Comparison of ENCODE assay signal across 2 worm cellular contexts in the genomic region with DNA sequence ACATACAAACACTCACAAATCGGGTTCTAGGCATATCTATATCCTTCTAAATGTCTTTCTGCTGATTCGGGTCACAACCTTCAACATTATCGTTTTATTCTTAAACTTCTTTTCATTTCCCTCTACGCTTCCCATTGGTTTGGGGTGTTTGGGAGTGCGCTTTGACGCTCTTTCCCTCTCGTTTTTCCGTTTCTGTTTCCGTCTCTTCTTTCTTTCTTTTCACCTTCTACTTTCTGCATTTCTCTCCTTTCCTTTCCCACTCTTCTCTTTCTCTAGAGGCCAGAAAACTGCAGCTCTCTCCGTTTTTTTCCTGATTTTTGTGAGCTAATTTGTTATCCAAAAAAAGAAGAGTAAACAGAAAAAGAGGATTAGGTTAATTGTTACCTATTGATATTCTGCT.
TF ChIP-seq lines count a peak whose summit lies in the region.

No protein-coding gene starts in this region.

TF ChIP-seq in whole organism, L1 larva, 84 proteins besides CTCF, POLR2A, EP300 and RAD21 (continued from another document):
- TF ChIP-seq ztf-11 (tag; optimal IDR thresholded peaks at IDR 0.05; lab: Kevin White, UChicago) (no peak), nhr-237 (tag; optimal IDR thresholded peaks at IDR 0.05; lab: Kevin White, UChicago) (no peak), ceh-63 (GFP tag; optimal IDR thresholded peaks at IDR 0.05; lab: Kevin White, UChicago) (no peak), fkh-10 (GFP tag; optimal IDR thresholded peaks at IDR 0.05; lab: Kevin White, UChicago) (no peak), lin-13 (GFP tag; optimal IDR thresholded peaks at IDR 0.05; lab: Kevin White, UChicago) (no peak), ets-5 (GFP tag; IDR thresholded peaks at IDR 0.05; lab: Robert Waterston, UW) (no peak), nhr-20 (tag; optimal IDR thresholded peaks at IDR 0.05; lab: Kevin White, UChicago) (no peak), tlp-1 (tag; optimal IDR thresholded peaks at IDR 0.05; lab: Kevin White, UChicago) (no peak), egl-13 (tag; optimal IDR thresholded peaks at IDR 0.05; lab: Kevin White, UChicago) (no peak), ceh-8 (GFP tag; optimal IDR thresholded peaks at IDR 0.05; lab: Kevin White, UChicago) (no peak), dpl-1 (GFP tag; optimal IDR thresholded peaks at IDR 0.05; lab: Kevin White, UChicago) (no peak), unc-62 (GFP tag; optimal IDR thresholded peaks at IDR 0.05; lab: Kevin White, UChicago) (no peak), C16A3.4 (tag; optimal IDR thresholded peaks at IDR 0.05; lab: Kevin White, UChicago) (no peak), zip-4 (GFP tag; optimal IDR thresholded peaks at IDR 0.05; lab: Kevin White, UChicago) (no peak), ceh-90 (tag; optimal IDR thresholded peaks at IDR 0.05; lab: Kevin White, UChicago) (no peak), elt-2 (tag; optimal IDR thresholded peaks at IDR 0.05; lab: Kevin White, UChicago) (no peak), hpl-2 (GFP tag; optimal IDR thresholded peaks at IDR 0.05; lab: Kevin White, UChicago) (no peak), tbx-2 (tag; optimal IDR thresholded peaks at IDR 0.05; lab: Kevin White, UChicago) (no peak), lin-39 (tag; optimal IDR thresholded peaks at IDR 0.05; lab: Kevin White, UChicago) (no peak), C04F5.9 (tag; optimal IDR thresholded peaks at IDR 0.05; lab: Kevin White, UChicago) (no peak), fos-1 (tag; optimal IDR thresholded peaks at IDR 0.05; lab: Kevin White, UChicago) (no peak), ces-1 (GFP tag; optimal IDR thresholded peaks at IDR 0.05; lab: Kevin White, UChicago) (no peak), F16B12.6 (tag; optimal IDR thresholded peaks at IDR 0.05; lab: Kevin White, UChicago) (no peak), nhr-28 (tag; optimal IDR thresholded peaks at IDR 0.05; lab: Kevin White, UChicago) (no peak), lin-35 (GFP tag; optimal IDR thresholded peaks at IDR 0.05; lab: Kevin White, UChicago) (no peak), hlh-17 (GFP tag; optimal IDR thresholded peaks at IDR 0.05; lab: Kevin White, UChicago; ENCODE audit: borderline replicate concordance) (no peak), isw-1 (GFP tag; IDR thresholded peaks at IDR 0.05; lab: Robert Waterston, UW) (no peak), lin-14 (GFP tag; optimal IDR thresholded peaks at IDR 0.05; lab: Kevin White, UChicago) (peak; percentile 64), aly-2 (tag; optimal IDR thresholded peaks at IDR 0.05; lab: Kevin White, UChicago) (no peak), C34B4.2 (tag; optimal IDR thresholded peaks at IDR 0.05; lab: Kevin White, UChicago) (no peak), mdl-1 (tag; optimal IDR thresholded peaks at IDR 0.05; lab: Kevin White, UChicago) (no peak), ztf-4 (tag; optimal IDR thresholded peaks at IDR 0.05; lab: Kevin White, UChicago) (no peak), nhr-77 (tag; optimal IDR thresholded peaks at IDR 0.05; lab: Kevin White, UChicago) (no peak), blmp-1 (tag; optimal IDR thresholded peaks at IDR 0.05; lab: Kevin White, UChicago) (peak; percentile 91), mep-1 (tag; optimal IDR thresholded peaks at IDR 0.05; lab: Kevin White, UChicago) (peak; percentile 3), sup-37 (GFP tag; optimal IDR thresholded peaks at IDR 0.05; lab: Kevin White, UChicago) (no peak), sptf-1 (tag; optimal IDR thresholded peaks at IDR 0.05; lab: Kevin White, UChicago) (no peak), sox-4 (tag; optimal IDR thresholded peaks at IDR 0.05; lab: Kevin White, UChicago) (no peak), efl-1 (optimal IDR thresholded peaks at IDR 0.05; lab: Kevin White, UChicago) (no peak), efl-1 (GFP tag; optimal IDR thresholded peaks at IDR 0.05 in 1 of 2; lab: Kevin White, UChicago) (peak in 1 of 2 experiments; percentile 5), xbp-1 (tag; optimal IDR thresholded peaks at IDR 0.05; lab: Kevin White, UChicago) (no peak), mef-2 (tag; optimal IDR thresholded peaks at IDR 0.05; lab: Kevin White, UChicago) (no peak), grh-1 (GFP tag; IDR thresholded peaks at IDR 0.05; lab: Robert Waterston, UW) (no peak), efl-3 (GFP tag; optimal IDR thresholded peaks at IDR 0.05; lab: Kevin White, UChicago) (no peak), nhr-71 (tag; optimal IDR thresholded peaks at IDR 0.05; lab: Kevin White, UChicago) (peak; percentile 12), ceh-88 (GFP tag; IDR thresholded peaks at IDR 0.05; lab: Robert Waterston, UW) (no peak), aha-1 (tag; optimal IDR thresholded peaks at IDR 0.05; lab: Kevin White, UChicago) (no peak)

TF ChIP-seq in whole organism, L2 larva, 48 proteins besides CTCF, POLR2A, EP300 and RAD21 (continued from another document):
- TF ChIP-seq mab-5 (tag; optimal IDR thresholded peaks at IDR 0.05; lab: Kevin White, UChicago) (no peak), blmp-1 (tag; optimal IDR thresholded peaks at IDR 0.05; lab: Kevin White, UChicago; ENCODE audit: insufficient read depth) (peak; percentile 28), elt-3 (tag; optimal IDR thresholded peaks at IDR 0.05; lab: Kevin White, UChicago) (no peak), Y55F3AM.14 (GFP tag; optimal IDR thresholded peaks at IDR 0.05; lab: Kevin White, UChicago) (no peak), nhr-12 (tag; optimal IDR thresholded peaks at IDR 0.05; lab: Kevin White, UChicago) (no peak), nhr-10 (tag; optimal IDR thresholded peaks at IDR 0.05; lab: Kevin White, UChicago) (no peak), lsy-2 (tag; optimal IDR thresholded peaks at IDR 0.05; lab: Kevin White, UChicago) (no peak), ama-1 (optimal IDR thresholded peaks at IDR 0.05; lab: Kevin White, UChicago) (no peak), unc-39 (tag; optimal IDR thresholded peaks at IDR 0.05; lab: Kevin White, UChicago) (no peak), fos-1 (tag; optimal IDR thresholded peaks at IDR 0.05; lab: Kevin White, UChicago) (no peak), aly-2 (tag; optimal IDR thresholded peaks at IDR 0.05; lab: Kevin White, UChicago) (no peak), nhr-6 (tag; optimal IDR thresholded peaks at IDR 0.05; lab: Kevin White, UChicago) (no peak), peb-1 (tag; optimal IDR thresholded peaks at IDR 0.05; lab: Kevin White, UChicago) (no peak), elt-1 (tag; optimal IDR thresholded peaks at IDR 0.05; lab: Kevin White, UChicago) (no peak), mdl-1 (tag; optimal IDR thresholded peaks at IDR 0.05; lab: Kevin White, UChicago) (no peak), alr-1 (tag; optimal IDR thresholded peaks at IDR 0.05; lab: Kevin White, UChicago) (no peak), gmeb-1 (tag; optimal IDR thresholded peaks at IDR 0.05; lab: Kevin White, UChicago) (no peak), ZK546.5 (tag; optimal IDR thresholded peaks at IDR 0.05; lab: Kevin White, UChicago) (no peak), sma-9 (GFP tag; optimal IDR thresholded peaks at IDR 0.05; lab: Kevin White, UChicago) (no peak), sma-9 (tag; optimal IDR thresholded peaks at IDR 0.05; lab: Kevin White, UChicago) (no peak), lin-13 (GFP tag; optimal IDR thresholded peaks at IDR 0.05; lab: Kevin White, UChicago) (no peak), dmd-4 (tag; optimal IDR thresholded peaks at IDR 0.05; lab: Kevin White, UChicago) (no peak), nhr-23 (tag; optimal IDR thresholded peaks at IDR 0.05; lab: Kevin White, UChicago) (no peak), R02D3.7 (tag; optimal IDR thresholded peaks at IDR 0.05; lab: Kevin White, UChicago) (no peak), C34F6.9 (tag; optimal IDR thresholded peaks at IDR 0.05; lab: Kevin White, UChicago) (peak; percentile 34), ztf-1 (GFP tag; conservative IDR thresholded peaks at IDR 0.05; lab: Robert Waterston, UW) (no peak), nhr-77 (tag; optimal IDR thresholded peaks at IDR 0.05; lab: Kevin White, UChicago) (no peak), egl-27 (tag; optimal IDR thresholded peaks at IDR 0.05; lab: Kevin White, UChicago) (no peak), crh-2 (tag; optimal IDR thresholded peaks at IDR 0.05; lab: Kevin White, UChicago) (no peak), ztf-11 (tag; optimal IDR thresholded peaks at IDR 0.05; lab: Kevin White, UChicago) (no peak)
